Fruit fly (Drosophila melanogaster) whole organism, embryonic: ENCODE results near the gene Cln7.

Experiments used
- CG10147 ChIP-seq: fragments of 200-800 bp; sonication (Bioruptor generic); optimal IDR thresholded peaks from 2 replicates; lab custom pipeline; 2019; ENCODE audit warnings: missing biosample characterization, mild to moderate bottlenecking, missing genetic modification characterization, moderate library complexity
- CG10267 ChIP-seq: fragments of 200-800 bp; sonication (Bioruptor generic); optimal IDR thresholded peaks from 2 replicates; lab custom pipeline; 2018; ENCODE audit warnings: missing biosample characterization, mild to moderate bottlenecking, missing genetic modification characterization, moderate library complexity
- CG10979 ChIP-seq: fragments of 200-800 bp; sonication (Bioruptor generic); optimal IDR thresholded peaks from 2 replicates; lab custom pipeline; 2018; ENCODE audit warnings: missing biosample characterization, mild to moderate bottlenecking, missing genetic modification characterization, moderate library complexity
- CG11398 ChIP-seq: fragments of 200-800 bp; sonication (Bioruptor generic); optimal IDR thresholded peaks from 2 replicates; lab custom pipeline; 2016; ENCODE audit warnings: missing biosample characterization, missing genetic modification characterization
- CG11695 ChIP-seq: fragments of 200-800 bp; sonication (Bioruptor generic); IDR thresholded peaks from 3 replicates; pipeline ENCODE4 v1.3.6; 2022; ENCODE audit warnings: missing biosample characterization, missing genetic modification characterization
- CG12219 ChIP-seq: fragments of 200-800 bp; sonication (Bioruptor generic); optimal IDR thresholded peaks from 3 replicates; lab custom pipeline; 2018; ENCODE audit warnings: missing biosample characterization, mild to moderate bottlenecking, missing genetic modification characterization
- CG12942 ChIP-seq: fragments of 200-800 bp; sonication (Bioruptor generic); optimal IDR thresholded peaks from 3 replicates; lab custom pipeline; 2016; ENCODE audit warnings: missing biosample characterization, missing genetic modification characterization
- CG13624 ChIP-seq: fragments of 200-800 bp; sonication (Bioruptor generic); optimal IDR thresholded peaks from 2 replicates; lab custom pipeline; 2016; ENCODE audit warnings: missing biosample characterization, missing genetic modification characterization
- CG14710 ChIP-seq: fragments of 200-800 bp; sonication (Bioruptor generic); optimal IDR thresholded peaks from 3 replicates; lab custom pipeline; 2019; ENCODE audit warnings: missing biosample characterization, mild to moderate bottlenecking, missing genetic modification characterization, moderate library complexity
- CG15514 ChIP-seq: fragments of 200-800 bp; sonication (Bioruptor generic); optimal IDR thresholded peaks from 3 replicates; lab custom pipeline; 2017; ENCODE audit warnings: missing biosample characterization, missing genetic modification characterization, mild to moderate bottlenecking, moderate library complexity, missing genetic modification reagents
- CG2120 ChIP-seq: fragments of 200-800 bp; sonication (Bioruptor generic); optimal IDR thresholded peaks from 3 replicates; lab custom pipeline; 2016; ENCODE audit warnings: missing biosample characterization, missing genetic modification characterization
- CG3163 ChIP-seq: fragments of 200-800 bp; sonication (Bioruptor generic); optimal IDR thresholded peaks from 3 replicates; lab custom pipeline; 2016; ENCODE audit warnings: missing biosample characterization, missing genetic modification characterization
- CG34224 ChIP-seq: fragments of 200-800 bp; sonication (Bioruptor generic); IDR thresholded peaks from 3 replicates; pipeline ENCODE4 v1.3.6; 2022; ENCODE audit warnings: missing biosample characterization, missing genetic modification characterization; ENCODE audit not compliant: partially characterized antibody
- CG4282 ChIP-seq: fragments of 200-800 bp; sonication (Bioruptor generic); optimal IDR thresholded peaks from 2 replicates; lab custom pipeline; 2016; ENCODE audit warnings: missing biosample characterization, missing genetic modification characterization
- CG4707 ChIP-seq: fragments of 200-800 bp; sonication (Bioruptor generic); optimal IDR thresholded peaks from 2 replicates; lab custom pipeline; 2018; ENCODE audit warnings: missing biosample characterization, mild to moderate bottlenecking, missing genetic modification characterization, moderate library complexity
- CG6175 ChIP-seq: fragments of 200-800 bp; sonication (Bioruptor generic); IDR thresholded peaks from 3 replicates; pipeline ENCODE4 v1.3.6; 2022; ENCODE audit warnings: missing biosample characterization, missing genetic modification characterization
- CG6683 ChIP-seq: fragments of 200-800 bp; sonication (Bioruptor generic); optimal IDR thresholded peaks from 2 replicates; lab custom pipeline; 2017; ENCODE audit warnings: missing biosample characterization, mild to moderate bottlenecking, missing genetic modification characterization, missing genetic modification reagents
- CG6765 ChIP-seq: fragments of 200-800 bp; sonication (Bioruptor generic); optimal IDR thresholded peaks from 3 replicates; lab custom pipeline; 2017; ENCODE audit warnings: missing biosample characterization, mild to moderate bottlenecking, missing genetic modification characterization
- CG6791 ChIP-seq: fragments of 200-800 bp; sonication (Bioruptor generic); IDR thresholded peaks from 3 replicates; pipeline ENCODE4 v1.3.6; 2022; ENCODE audit warnings: missing biosample characterization, missing genetic modification characterization; ENCODE audit not compliant: partially characterized antibody
- CG6813 ChIP-seq: fragments of 200-800 bp; sonication (Bioruptor generic); optimal IDR thresholded peaks from 2 replicates; lab custom pipeline; 2017; ENCODE audit warnings: missing biosample characterization, missing genetic modification characterization, mild to moderate bottlenecking, moderate library complexity, missing genetic modification reagents
- CG9876 ChIP-seq: fragments of 200-800 bp; sonication (Bioruptor generic); optimal IDR thresholded peaks from 2 replicates; lab custom pipeline; 2016; ENCODE audit warnings: missing biosample characterization, missing genetic modification characterization
- CrebB ChIP-seq: fragments of 200-800 bp; sonication (Bioruptor generic); optimal IDR thresholded peaks from 3 replicates; lab custom pipeline; 2018; ENCODE audit warnings: missing biosample characterization, mild to moderate bottlenecking, missing genetic modification characterization
- D19A ChIP-seq: fragments of 200-800 bp; optimal IDR thresholded peaks from 3 replicates; lab custom pipeline; 2019; ENCODE audit warnings: missing biosample characterization, mild to moderate bottlenecking, missing genetic modification characterization, moderate library complexity
- D19B ChIP-seq: fragments of 200-800 bp; sonication (Bioruptor generic); optimal IDR thresholded peaks from 2 replicates; lab custom pipeline; 2017; ENCODE audit warnings: missing biosample characterization, mild to moderate bottlenecking, missing genetic modification characterization
- Dbx ChIP-seq: fragments of 200-800 bp; sonication (Bioruptor generic); IDR thresholded peaks from 3 replicates; pipeline ENCODE4 v1.3.6; 2022; ENCODE audit warnings: missing biosample characterization, missing genetic modification characterization
- HLHmδ ChIP-seq: fragments of 200-800 bp; sonication (Bioruptor generic); optimal IDR thresholded peaks from 2 replicates; lab custom pipeline; 2018; ENCODE audit warnings: missing biosample characterization, mild to moderate bottlenecking, missing genetic modification characterization, moderate library complexity
- Meics ChIP-seq: fragments of 200-800 bp; sonication (Bioruptor generic); optimal IDR thresholded peaks from 2 replicates; lab custom pipeline; 2017; ENCODE audit warnings: missing biosample characterization, mild to moderate bottlenecking, missing genetic modification characterization
- Nf-YA ChIP-seq: fragments of 200-800 bp; sonication (Bioruptor generic); IDR thresholded peaks from 2 replicates; pipeline ENCODE4 v1.3.6; 2022; ENCODE audit warnings: missing biosample characterization, missing genetic modification characterization
- Opbp ChIP-seq: fragments of 200-800 bp; sonication (Bioruptor generic); IDR thresholded peaks from 3 replicates; pipeline ENCODE4 v1.3.6; 2022; ENCODE audit warnings: missing biosample characterization, missing genetic modification characterization; ENCODE audit not compliant: partially characterized antibody
- Rx ChIP-seq: fragments of 200-800 bp; sonication (Bioruptor generic); IDR thresholded peaks from 2 replicates; pipeline ENCODE4 v1.3.6; 2022; ENCODE audit warnings: missing biosample characterization, missing genetic modification characterization
- al ChIP-seq: fragments of 200-800 bp; sonication (Bioruptor generic); IDR thresholded peaks from 2 replicates; pipeline ENCODE4 v1.3.6; 2022; ENCODE audit warnings: missing biosample characterization, missing genetic modification characterization
- aop ChIP-seq: fragments of 200-800 bp; sonication (Bioruptor generic); IDR thresholded peaks from 2 replicates; pipeline ENCODE4 v1.3.6; 2022; ENCODE audit warnings: missing biosample characterization, missing genetic modification characterization
- ato ChIP-seq: fragments of 200-800 bp; sonication (Bioruptor generic); IDR thresholded peaks from 2 replicates; pipeline ENCODE4 v1.3.6; 2022; ENCODE audit warnings: missing biosample characterization, missing genetic modification characterization; ENCODE audit not compliant: partially characterized antibody
- cg ChIP-seq: fragments of 200-800 bp; sonication (Bioruptor generic); optimal IDR thresholded peaks from 3 replicates; lab custom pipeline; 2019; ENCODE audit warnings: missing biosample characterization, mild to moderate bottlenecking, missing genetic modification characterization, moderate library complexity
- chinmo ChIP-seq: fragments of 200-800 bp; sonication (Bioruptor generic); IDR thresholded peaks from 4 replicates; pipeline ENCODE4 v1.3.6; 2022; ENCODE audit warnings: missing biosample characterization, missing genetic modification characterization; ENCODE audit not compliant: partially characterized antibody
- fd64A ChIP-seq: fragments of 200-800 bp; sonication (Bioruptor generic); optimal IDR thresholded peaks from 3 replicates; lab custom pipeline; 2018; ENCODE audit warnings: missing biosample characterization, mild to moderate bottlenecking, missing genetic modification characterization
- gcm ChIP-seq: fragments of 200-800 bp; sonication (Bioruptor generic); optimal IDR thresholded peaks from 2 replicates; lab custom pipeline; 2019; ENCODE audit warnings: missing biosample characterization, mild to moderate bottlenecking, missing genetic modification characterization, moderate library complexity
- gsb ChIP-seq: fragments of 200-800 bp; sonication (Bioruptor generic); IDR thresholded peaks from 2 replicates; pipeline ENCODE4 v1.3.6; 2022; ENCODE audit warnings: missing biosample characterization, missing genetic modification characterization
- gsb-n ChIP-seq: fragments of 200-800 bp; sonication (Bioruptor generic); optimal IDR thresholded peaks from 3 replicates; lab custom pipeline; 2018; ENCODE audit warnings: missing biosample characterization, mild to moderate bottlenecking, missing genetic modification characterization
- lab ChIP-seq: fragments of 200-800 bp; sonication (Bioruptor generic); optimal IDR thresholded peaks from 3 replicates; lab custom pipeline; 2017; ENCODE audit warnings: missing biosample characterization, missing genetic modification characterization, mild to moderate bottlenecking, moderate library complexity, missing genetic modification reagents
- mirr ChIP-seq: fragments of 200-800 bp; sonication (Bioruptor generic); optimal IDR thresholded peaks from 3 replicates; lab custom pipeline; 2018; ENCODE audit warnings: missing biosample characterization, mild to moderate bottlenecking, missing genetic modification characterization
- odd ChIP-seq: fragments of 200-800 bp; sonication (Bioruptor generic); optimal IDR thresholded peaks from 2 replicates; lab custom pipeline; 2017; ENCODE audit warnings: missing biosample characterization, mild to moderate bottlenecking, missing genetic modification characterization
- otp ChIP-seq: fragments of 200-800 bp; sonication (Bioruptor generic); IDR thresholded peaks from 3 replicates; pipeline ENCODE4, ENCODE4 v1.3.6; 2022; ENCODE audit warnings: missing biosample characterization, missing genetic modification characterization
- pros ChIP-seq: fragments of 200-800 bp; sonication (Bioruptor generic); optimal IDR thresholded peaks from 3 replicates; lab custom pipeline; 2019; ENCODE audit warnings: missing biosample characterization, mild to moderate bottlenecking, missing genetic modification characterization, moderate library complexity
- rib ChIP-seq: fragments of 200-800 bp; sonication (Bioruptor generic); IDR thresholded peaks from 2 replicates; pipeline ENCODE4 v1.3.6; 2022; ENCODE audit warnings: missing biosample characterization, missing genetic modification characterization
- row ChIP-seq: fragments of 200-800 bp; sonication (Bioruptor generic); IDR thresholded peaks from 3 replicates; pipeline ENCODE4 v1.3.6; 2022; ENCODE audit warnings: missing biosample characterization, missing genetic modification characterization
- tna ChIP-seq: fragments of 200-800 bp; sonication (Bioruptor generic); IDR thresholded peaks from 2 replicates; pipeline ENCODE4 v1.3.6; 2022; ENCODE audit warnings: missing biosample characterization, missing genetic modification characterization; ENCODE audit not compliant: partially characterized antibody
- unpg ChIP-seq: fragments of 200-800 bp; sonication (Bioruptor generic); optimal IDR thresholded peaks from 3 replicates; lab custom pipeline; 2018; ENCODE audit warnings: missing biosample characterization, mild to moderate bottlenecking, missing genetic modification characterization, moderate library complexity

Cln7 gene

DNA sequence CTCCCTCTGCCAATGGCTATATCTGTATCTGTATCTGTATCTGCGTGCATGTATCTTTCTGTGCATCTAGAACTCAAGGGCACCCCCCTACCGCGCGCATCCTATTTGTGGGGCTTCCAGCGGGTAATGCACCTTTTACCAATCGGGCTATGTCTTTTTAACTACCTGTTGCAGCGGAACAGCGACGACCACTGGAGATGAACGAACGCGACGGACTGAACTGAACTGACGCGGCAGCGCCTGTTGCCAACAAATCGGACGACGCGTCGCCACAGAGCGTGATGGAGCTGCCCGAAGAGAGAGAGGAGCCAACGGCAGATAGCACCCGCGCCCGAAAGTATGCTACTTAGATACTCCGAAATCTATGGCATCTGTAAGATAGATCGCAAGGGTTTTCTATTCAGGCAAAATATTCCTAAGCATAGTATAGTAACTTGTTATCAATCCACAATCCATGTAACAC is at the start of gene Cln7:
Gene Cln7, minus strand, starts transcription at position 219 of the 463 bp plus-strand sequence.
- TF ChIP-seq CG10267 (tag; lab: Kevin White, UChicago) (peak; percentile 39), gsb (peak; percentile 35; the same call in 1 of the 2 replicates), cg (GFP tag; lab: Kevin White, UChicago) (peak; percentile 61), chinmo (peak; percentile 87; the same call in 2 of the 4 replicates), Dbx (peak; percentile 58; the same call in 1 of the 3 replicates), tna (GFP tag; lab: Robert Waterston, UW) (peak; percentile 57; the same call in 1 of the 2 replicates), aop (0 out of 2 replicates have a peak, but pooled peaks have one; percentile 24), CG3163 (peak; percentile 59), CG10979 (peak; percentile 53), ato (GFP tag; lab: Robert Waterston, UW) (peak; percentile 41; the same call in 1 of the 2 replicates), gcm (GFP tag; lab: Kevin White, UChicago) (peak; percentile 43), Opbp (GFP tag; lab: Robert Waterston, UW) (peak; percentile 67; the same call in 2 of the 3 replicates), row (GFP tag; lab: Robert Waterston, UW) (no peak; the same call in 2 of the 3 replicates), CG13624 (GFP tag; lab: Kevin White, UChicago) (peak; percentile 9), CG12219 (GFP tag; lab: Kevin White, UChicago) (peak; percentile 16), Nf-YA (GFP tag; lab: Robert Waterston, UW) (no peak; the same call in 1 of the 2 replicates), CG2120 (GFP tag; lab: Kevin White, UChicago) (peak; percentile 2), unpg (GFP tag; lab: Kevin White, UChicago) (peak; percentile 40), CG9876 (GFP tag; lab: Kevin White, UChicago) (no peak), CG10147 (GFP tag; lab: Kevin White, UChicago) (peak; percentile 42), CrebB (peak; percentile 63), CG34224 (no peak), CG6175 (GFP tag; lab: Robert Waterston, UW) (peak; percentile 29; the same call in 1 of the 3 replicates), odd (GFP tag; lab: Kevin White, UChicago) (peak; percentile 49), CG6765 (GFP tag; lab: Kevin White, UChicago) (peak; percentile 31), CG4282 (no peak), CG14710 (tag; lab: Kevin White, UChicago) (peak; percentile 20), gsb-n (tag; lab: Kevin White, UChicago) (peak; percentile 23), fd64A (GFP tag; lab: Kevin White, UChicago) (peak; percentile 29), CG6791 (GFP tag; lab: Robert Waterston, UW) (peak; percentile 69; the same call in 2 of the 3 replicates), CG6813 (GFP tag; lab: Kevin White, UChicago) (peak; percentile 14), D19A (tag; lab: Kevin White, UChicago) (peak; percentile 28), CG6683 (peak; percentile 2), lab (GFP tag; lab: Kevin White, UChicago) (peak; percentile 59), CG11398 (GFP tag; lab: Kevin White, UChicago) (peak; percentile 26), otp (GFP tag; lab: Robert Waterston, UW) (peak; percentile 59; the same call in 1 of the 3 replicates), CG11695 (0 out of 3 replicates have a peak, but pooled peaks have one; percentile 17), HLHmδ (GFP tag; lab: Kevin White, UChicago) (peak; percentile 80), mirr (GFP tag; lab: Kevin White, UChicago) (peak; percentile 67), Rx (GFP tag; lab: Robert Waterston, UW) (no peak), CG12942 (GFP tag; lab: Kevin White, UChicago) (no peak), pros (GFP tag; lab: Kevin White, UChicago) (peak; percentile 64), D19B (GFP tag; lab: Kevin White, UChicago) (no peak), CG4707 (GFP tag; lab: Kevin White, UChicago) (peak; percentile 59), rib (peak; percentile 43; the same call in 1 of the 2 replicates), Meics (GFP tag; lab: Kevin White, UChicago) (peak; percentile 10), CG15514 (GFP tag; lab: Kevin White, UChicago) (peak; percentile 51), al (GFP tag; lab: Robert Waterston, UW) (no peak)
